Worm (Caenorhabditis elegans) whole organism, L2 larva: ENCODE results near the gene sdz-32.
"Not testable (repeated sequence)": the region's sequence is repeated elsewhere in the genome, so short reads cannot be mapped to it uniquely, and the experiment has no call there.

Experiments used
- Y55F3AM.14 ChIP-seq: fragments of 200-800 bp; sonication (Bioruptor generic); optimal IDR thresholded peaks from 2 replicates; lab custom pipeline; 2018; ENCODE audit warnings: mild to moderate bottlenecking, missing genetic modification characterization, missing compliant biosample characterization
- alr-1 ChIP-seq: fragments of 150-350 bp; optimal IDR thresholded peaks from 2 replicates; lab custom pipeline; 2014; ENCODE audit warnings: missing biosample characterization, missing genetic modification characterization
- aly-2 ChIP-seq: fragments of 150-350 bp; optimal IDR thresholded peaks from 2 replicates; lab custom pipeline; 2014; ENCODE audit warnings: missing biosample characterization, missing genetic modification characterization
- ama-1 ChIP-seq: fragments of 150-350 bp; optimal IDR thresholded peaks from 2 replicates; lab custom pipeline; 2018; ENCODE audit warnings: inconsistent platforms
- blmp-1 ChIP-seq: sonication (generic microtip); optimal IDR thresholded peaks from 2 replicates; lab custom pipeline; 2017; ENCODE audit warnings: missing genetic modification characterization, mild to moderate bottlenecking, missing compliant biosample characterization, antibody characterized with exemption, moderate library complexity; ENCODE audit not compliant: insufficient read depth
- ceh-16 ChIP-seq: fragments of 150-350 bp; optimal IDR thresholded peaks from 2 replicates; lab custom pipeline; 2014; ENCODE audit warnings: missing biosample characterization, missing genetic modification characterization
- crh-2 ChIP-seq: sonication (generic microtip); optimal IDR thresholded peaks from 2 replicates; lab custom pipeline; 2017; ENCODE audit warnings: missing biosample characterization, missing genetic modification characterization
- dmd-4 ChIP-seq: sonication (generic microtip); optimal IDR thresholded peaks from 2 replicates; lab custom pipeline; 2017; ENCODE audit warnings: missing biosample characterization, missing genetic modification characterization
- elt-1 ChIP-seq: fragments of 150-350 bp; optimal IDR thresholded peaks from 2 replicates; lab custom pipeline; 2014; ENCODE audit warnings: missing biosample characterization, missing genetic modification characterization
- elt-3 ChIP-seq: sonication (generic microtip); optimal IDR thresholded peaks from 2 replicates; lab custom pipeline; 2017; ENCODE audit warnings: missing biosample characterization, missing genetic modification characterization
- lin-13 ChIP-seq: fragments of 150-350 bp; optimal IDR thresholded peaks from 2 replicates; lab custom pipeline; 2014; ENCODE audit warnings: missing biosample characterization, missing genetic modification reagents, missing genetic modification characterization
- lin-39 ChIP-seq: fragments of 150-350 bp; optimal IDR thresholded peaks from 2 replicates; lab custom pipeline; 2014; ENCODE audit warnings: missing biosample characterization, missing genetic modification reagents, missing genetic modification characterization
- lsy-2 ChIP-seq, 2 experiments: fragments of 150-350 bp in 1 of 2; sonication (generic microtip) in 1 of 2; optimal IDR thresholded peaks; 2 replicates each; lab custom pipeline; 2014 to 2017; ENCODE audit warnings: missing biosample characterization in 2 of 2, missing genetic modification characterization in 2 of 2
- mab-5 ChIP-seq: fragments of 150-350 bp; optimal IDR thresholded peaks from 2 replicates; lab custom pipeline; 2014; ENCODE audit warnings: missing biosample characterization, missing genetic modification characterization
- mbf-1 ChIP-seq: sonication (generic microtip); optimal IDR thresholded peaks from 2 replicates; lab custom pipeline; 2017; ENCODE audit warnings: missing biosample characterization, missing genetic modification characterization
- mdl-1 ChIP-seq, 2 experiments: fragments of 150-350 bp in 1 of 2; sonication (generic microtip) in 1 of 2; optimal IDR thresholded peaks; 2 replicates each; lab custom pipeline; 2017; ENCODE audit warnings: missing biosample characterization in 2 of 2, missing genetic modification characterization in 2 of 2
- nhr-10 ChIP-seq: sonication (generic microtip); optimal IDR thresholded peaks from 2 replicates; lab custom pipeline; 2017; ENCODE audit warnings: missing biosample characterization, missing genetic modification characterization
- nhr-11 ChIP-seq: fragments of 150-350 bp; optimal IDR thresholded peaks from 2 replicates; lab custom pipeline; 2014; ENCODE audit warnings: missing biosample characterization, missing genetic modification characterization
- nhr-12 ChIP-seq: fragments of 150-350 bp; optimal IDR thresholded peaks from 2 replicates; lab custom pipeline; 2014; ENCODE audit warnings: missing biosample characterization, missing genetic modification characterization
- nhr-129 ChIP-seq: fragments of 150-350 bp; optimal IDR thresholded peaks from 2 replicates; lab custom pipeline; 2014; ENCODE audit warnings: missing biosample characterization, missing genetic modification characterization
- nhr-21 ChIP-seq: fragments of 150-350 bp; optimal IDR thresholded peaks from 2 replicates; lab custom pipeline; 2014; ENCODE audit warnings: missing biosample characterization, missing genetic modification characterization
- nhr-23 ChIP-seq: fragments of 150-350 bp; optimal IDR thresholded peaks from 2 replicates; lab custom pipeline; 2014; ENCODE audit warnings: missing biosample characterization, missing genetic modification reagents, missing genetic modification characterization
- nhr-25 ChIP-seq: fragments of 150-350 bp; sonication (generic microtip); optimal IDR thresholded peaks from 3 replicates; lab custom pipeline; 2014; ENCODE audit warnings: missing biosample characterization, missing genetic modification characterization
- nhr-6 ChIP-seq: fragments of 150-350 bp; optimal IDR thresholded peaks from 2 replicates; lab custom pipeline; 2014; ENCODE audit warnings: missing biosample characterization, missing genetic modification characterization
- sem-4 ChIP-seq: fragments of 150-350 bp; optimal IDR thresholded peaks from 2 replicates; lab custom pipeline; 2014; ENCODE audit warnings: missing biosample characterization, missing genetic modification reagents, missing genetic modification characterization
- sma-3 ChIP-seq: sonication (generic microtip); optimal IDR thresholded peaks from 2 replicates; lab custom pipeline; 2016; ENCODE audit warnings: missing genetic modification reagents, missing genetic modification characterization, missing compliant biosample characterization
- unc-39 ChIP-seq: fragments of 150-350 bp; optimal IDR thresholded peaks from 2 replicates; lab custom pipeline; 2014; ENCODE audit warnings: missing biosample characterization, missing genetic modification characterization
- unc-55 ChIP-seq: fragments of 150-350 bp; sonication (generic microtip); optimal IDR thresholded peaks from 3 replicates; lab custom pipeline; 2014; ENCODE audit warnings: missing biosample characterization, missing genetic modification reagents, missing genetic modification characterization
- unc-62 ChIP-seq: fragments of 150-350 bp; optimal IDR thresholded peaks from 2 replicates; lab custom pipeline; 2014; ENCODE audit warnings: missing biosample characterization, missing genetic modification reagents, missing genetic modification characterization
- zag-1 ChIP-seq: fragments of 150-350 bp; optimal IDR thresholded peaks from 2 replicates; lab custom pipeline; 2014; ENCODE audit warnings: missing biosample characterization, missing genetic modification characterization
- ztf-1 ChIP-seq: fragments of 200-800 bp; sonication (Bioruptor generic); conservative IDR thresholded peaks from 2 replicates; pipeline ENCODE4 v1.3.6; 2022; ENCODE audit warnings: missing genetic modification characterization, missing compliant biosample characterization
- ztf-4 ChIP-seq: fragments of 150-350 bp; optimal IDR thresholded peaks from 2 replicates; lab custom pipeline; 2014; ENCODE audit warnings: missing biosample characterization, missing genetic modification characterization

The sdz-32 gene

ce11 chrII:3463097-3463496, 10.7 kb upstream of the sdz-32 start, which contains the start of gene C16C8.9:
TSS of gene C16C8.9 (minus strand) at chrII:3463197.
- no peak for TF ChIP-seq nhr-25 (tag; lab: Kevin White, UChicago)
- no peak for TF ChIP-seq ztf-1 (GFP tag; lab: Robert Waterston, UW)
- TF ChIP-seq lin-13 = no peak
- TF ChIP-seq unc-39 (tag; lab: Kevin White, UChicago) = no peak
- TF ChIP-seq nhr-129 (tag; lab: Kevin White, UChicago) = no peak
- TF ChIP-seq unc-62 (GFP tag; lab: Kevin White, UChicago) = no peak
- no peak for TF ChIP-seq zag-1 (tag; lab: Kevin White, UChicago)
- TF ChIP-seq dmd-4 (tag; lab: Kevin White, UChicago) = no peak
- no peak for TF ChIP-seq Y55F3AM.14 (GFP tag; lab: Kevin White, UChicago)
- no peak for TF ChIP-seq crh-2 (tag; lab: Kevin White, UChicago)
- TF ChIP-seq lsy-2 (tag; optimal IDR thresholded peaks at IDR 0.05; lab: Kevin White, UChicago) = no peak
- TF ChIP-seq mbf-1 = no peak
- no peak for TF ChIP-seq nhr-11 (tag; lab: Kevin White, UChicago)
- no peak for TF ChIP-seq lin-39 (tag; lab: Kevin White, UChicago)
- TF ChIP-seq ama-1 = no peak
- no peak for TF ChIP-seq aly-2 (tag; lab: Kevin White, UChicago)
- TF ChIP-seq nhr-10 (tag; lab: Kevin White, UChicago) = no peak
- TF ChIP-seq nhr-21 = no peak

ce11 chrII:3464580-3464979, 9.3 kb upstream of the sdz-32 start, which contains the start of gene C16C8.10:
TSS of gene C16C8.10 (minus strand) at chrII:3464680.
- TF ChIP-seq ceh-16; elt-3 (tag; lab: Kevin White, UChicago); elt-1 (tag; lab: Kevin White, UChicago): not testable (repeated sequence)
- TF ChIP-seq, all 48 proteins: peak for 0; not testable (repeated sequence) for 48

DNA sequence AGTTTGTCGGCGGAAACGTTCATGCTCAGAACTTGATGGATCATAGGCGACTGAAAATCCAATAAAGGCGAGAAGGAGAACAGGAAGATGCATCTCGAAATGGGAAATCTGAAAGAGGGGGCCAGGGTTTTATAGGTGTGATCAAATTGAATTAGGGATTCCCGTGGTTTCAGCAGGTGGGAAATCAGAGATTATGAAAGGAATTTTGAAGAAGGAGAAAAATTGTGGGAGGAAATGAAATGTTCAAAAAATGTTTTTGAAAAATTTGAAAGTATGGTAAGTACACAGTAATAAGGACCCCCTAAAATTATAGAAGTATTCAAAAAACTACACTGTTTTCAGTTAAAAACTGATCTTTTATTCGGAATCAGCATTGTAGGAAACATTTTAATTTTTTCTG, 3.3 kb upstream of the sdz-32 start, which contains the start of gene Y49F6B.20:
Gene Y49F6B.20 (minus strand): TSS at position 101 of the 400 bp plus-strand sequence.
- TF ChIP-seq lsy-2 (tag; optimal IDR thresholded peaks at IDR 0.05; lab: Kevin White, UChicago) = no peak
- TF ChIP-seq ztf-4 (tag; lab: Kevin White, UChicago) = no peak
- no peak for TF ChIP-seq unc-55
- no peak for TF ChIP-seq alr-1 (tag; lab: Kevin White, UChicago)
- TF ChIP-seq nhr-23 (tag; lab: Kevin White, UChicago) = no peak
- no peak for TF ChIP-seq sma-3 (GFP tag; lab: Kevin White, UChicago)
- no peak for TF ChIP-seq unc-62 (GFP tag; lab: Kevin White, UChicago)
- TF ChIP-seq mab-5 (tag; lab: Kevin White, UChicago) = no peak

DNA sequence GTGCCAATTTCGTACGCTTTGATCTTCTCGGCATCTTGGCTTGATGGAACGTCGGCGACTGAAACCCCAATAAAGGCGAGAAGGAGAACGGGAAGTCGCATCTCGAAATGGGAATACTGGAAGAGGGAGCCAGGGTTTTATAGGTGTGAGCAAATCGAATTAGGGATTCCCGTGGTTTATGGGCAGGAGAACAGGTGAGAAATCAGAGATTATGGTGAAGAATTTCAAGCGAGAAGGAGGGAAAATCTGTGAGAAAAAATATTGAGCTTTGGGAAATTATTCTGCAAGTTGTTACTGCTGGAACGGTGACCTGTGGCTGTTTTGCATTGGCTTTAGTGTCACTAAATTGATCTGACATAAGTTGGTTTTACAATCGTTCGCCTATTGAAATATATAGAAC, 2.2 kb upstream of the sdz-32 start, which contains the start of gene Y49F6B.13:
Gene Y49F6B.13 (minus strand): TSS at position 101 of the 400 bp plus-strand sequence.
- TF ChIP-seq blmp-1 (tag; lab: Kevin White, UChicago) = no peak
- TF ChIP-seq unc-39 (tag; lab: Kevin White, UChicago) = no peak
- no peak for TF ChIP-seq nhr-12 (tag; lab: Kevin White, UChicago)
- no peak for TF ChIP-seq mdl-1 (tag; optimal IDR thresholded peaks at IDR 0.05; lab: Kevin White, UChicago)

DNA sequence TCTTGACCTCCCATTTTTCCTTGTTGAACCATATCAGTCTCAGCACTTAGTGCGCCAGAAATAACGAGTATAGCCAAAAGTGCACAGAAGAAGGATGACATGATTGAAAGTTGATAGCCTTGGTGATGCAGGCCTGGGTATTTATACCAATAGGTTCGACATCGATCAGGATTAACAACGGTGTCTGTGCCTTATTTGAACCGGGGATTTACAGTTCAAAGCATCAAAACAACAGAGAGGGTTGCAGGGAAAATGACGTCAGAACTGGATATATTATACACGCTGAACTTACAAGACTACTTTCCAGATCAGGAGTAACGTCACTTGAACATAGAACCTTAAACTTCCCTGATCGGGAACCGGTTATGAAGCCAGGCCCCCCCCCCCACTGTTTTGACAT, 1.5 kb upstream of the sdz-32 start, which contains the start of gene Y49F6B.12:
Gene Y49F6B.12 (minus strand): TSS at position 101 of the 400 bp plus-strand sequence.
- TF ChIP-seq sem-4 (tag; lab: Kevin White, UChicago) = no peak

DNA sequence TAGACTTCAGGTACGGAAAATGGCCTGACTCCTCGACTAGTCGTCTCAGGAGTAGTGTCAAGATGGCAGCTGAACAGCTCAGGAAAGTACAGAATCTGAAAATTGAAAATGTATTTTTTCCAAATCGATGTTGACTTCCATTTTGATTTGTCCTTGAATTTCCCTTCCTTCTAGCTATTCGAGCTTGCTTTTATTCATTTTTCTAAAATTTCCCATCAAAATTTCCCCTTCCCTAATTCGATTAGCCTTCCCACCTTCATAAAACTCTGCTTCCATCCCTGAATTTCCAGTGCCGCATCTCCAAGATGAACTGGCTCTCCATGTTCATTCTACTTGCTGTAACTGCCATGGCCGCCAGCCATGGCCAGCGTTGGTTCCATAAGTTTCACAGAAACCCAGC, 1.0 kb upstream of the sdz-32 start, which contains the start of gene Y49F6B.6:
Gene Y49F6B.6 (plus strand): TSS at position 301 of the 400 bp plus-strand sequence.
- no peak for TF ChIP-seq ztf-4 (tag; lab: Kevin White, UChicago)
- no peak for TF ChIP-seq zag-1 (tag; lab: Kevin White, UChicago)
- TF ChIP-seq sem-4 (tag; lab: Kevin White, UChicago) = no peak
- no peak for TF ChIP-seq blmp-1 (tag; lab: Kevin White, UChicago)
- TF ChIP-seq ama-1 = no peak
- no peak for TF ChIP-seq lin-39 (tag; lab: Kevin White, UChicago)
- no peak for TF ChIP-seq nhr-6 (tag; lab: Kevin White, UChicago)
- TF ChIP-seq unc-55 = no peak
